Worm (Caenorhabditis elegans): Measurements from ENCODE around the gene fbxa-18.

DNA sequence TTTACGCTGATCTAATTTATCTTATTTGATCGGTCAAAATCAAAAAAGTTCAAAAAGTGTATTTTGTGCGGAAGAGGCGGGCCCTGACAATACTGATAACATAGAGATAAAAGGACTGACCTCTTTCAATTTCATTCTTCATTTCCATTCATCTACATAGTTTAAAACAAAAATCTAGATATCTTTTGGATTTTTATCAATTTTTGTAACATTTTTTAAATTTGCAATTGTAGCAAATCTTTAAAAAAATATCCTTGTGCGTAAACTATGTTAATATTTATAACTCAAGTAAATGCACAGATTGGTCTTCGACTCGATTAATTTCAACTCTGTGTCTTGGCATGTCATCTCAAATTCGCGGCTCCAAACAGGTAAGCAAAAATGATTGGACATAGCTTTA is 38.9 kb upstream of the fbxa-18 start, which contains the start of gene argk-1:
- TF ChIP-seq flt-1 (GFP tag; IDR thresholded peaks at IDR 0.05), result no peak
- TF ChIP-seq ztf-29 (GFP tag; IDR thresholded peaks at IDR 0.05), result no peak
- TF ChIP-seq cog-1 (tag; optimal IDR thresholded peaks at IDR 0.05), result no peak
- TF ChIP-seq tab-1 (GFP tag; IDR thresholded peaks at IDR 0.05), result no peak
- no peak for TF ChIP-seq med-1 (GFP tag; optimal IDR thresholded peaks at IDR 0.05; ENCODE audit: insufficient read depth)
- no peak for TF ChIP-seq ztf-23 (GFP tag; IDR thresholded peaks at IDR 0.05)
- TF ChIP-seq ref-1 (GFP tag; conservative IDR thresholded peaks at IDR 0.05), result no peak
